Fruit fly (Drosophila melanogaster): ENCODE measurements around the gene CG9921.

The CG9921 gene

DNA sequence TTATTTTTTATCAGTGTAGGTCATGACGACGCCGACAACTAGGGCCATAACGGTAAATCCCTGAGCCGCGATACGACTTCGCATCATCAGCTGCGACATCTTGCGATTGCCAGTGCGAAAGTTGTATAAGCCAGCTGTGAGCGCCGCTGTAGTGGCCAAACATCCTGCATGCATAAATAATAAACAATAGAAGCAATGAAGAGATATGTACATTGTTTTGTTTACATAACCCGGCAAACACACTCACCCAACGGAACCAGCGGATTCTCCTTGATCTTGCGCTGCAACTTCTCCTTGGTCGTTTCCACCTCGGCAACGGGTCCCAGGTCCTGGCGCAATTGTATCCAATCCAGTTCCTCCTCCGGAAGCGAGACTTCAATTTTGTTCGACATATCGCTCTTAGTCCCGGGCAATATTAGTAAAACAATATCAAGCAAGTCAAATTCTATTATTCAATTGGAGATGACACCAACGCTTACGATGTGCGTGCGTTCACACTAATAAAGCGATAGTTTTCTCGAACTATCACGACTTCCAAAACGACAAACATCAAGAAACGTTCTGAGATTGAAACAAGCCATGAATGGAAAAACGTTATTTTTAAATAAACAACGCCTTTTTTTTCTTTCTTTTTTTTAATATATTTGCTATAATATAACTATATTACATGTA, 1.7 kb downstream of the CG9921 start (continued):
- TF ChIP-seq jing (GFP tag; optimal IDR thresholded peaks at IDR 0.05) (no peak), sens-2 (GFP tag; IDR thresholded peaks at IDR 0.05) (no peak), CHES-1-like (GFP tag; optimal IDR thresholded peaks at IDR 0.05) (peak; percentile 24), sisA (GFP tag; IDR thresholded peaks at IDR 0.05) (no peak), CG14441 (GFP tag; IDR thresholded peaks at IDR 0.05) (no peak), Poxn (GFP tag; IDR thresholded peaks at IDR 0.05) (no peak), Camta (GFP tag; optimal IDR thresholded peaks at IDR 0.05) (no peak), CG18011 (GFP tag; optimal IDR thresholded peaks at IDR 0.05) (no peak), Deaf1 (tag; optimal IDR thresholded peaks at IDR 0.05) (no peak), grn (GFP tag; optimal IDR thresholded peaks at IDR 0.05) (no peak), usp (GFP tag; optimal IDR thresholded peaks at IDR 0.05) (no peak), CG4360 (GFP tag; IDR thresholded peaks at IDR 0.05) (no peak), toy (GFP tag; IDR thresholded peaks at IDR 0.05) (no peak), kni (GFP tag; optimal IDR thresholded peaks at IDR 0.05) (peak; percentile 14), Max (GFP tag; optimal IDR thresholded peaks at IDR 0.05) (no peak), Fer3 (tag; optimal IDR thresholded peaks at IDR 0.05) (no peak), al (GFP tag; IDR thresholded peaks at IDR 0.05) (no peak), Gug (GFP tag; IDR thresholded peaks at IDR 0.05) (no peak), CoRest (tag; optimal IDR thresholded peaks at IDR 0.05) (peak; percentile 28), CG2199 (GFP tag; IDR thresholded peaks at IDR 0.05) (no peak), chm (GFP tag; IDR thresholded peaks at IDR 0.05) (no peak), CG10462 (GFP tag; optimal IDR thresholded peaks at IDR 0.05) (no peak), abd-A (tag; optimal IDR thresholded peaks at IDR 0.05) (no peak), gce (GFP tag; IDR thresholded peaks at IDR 0.05) (no peak), CG7786 (GFP tag; optimal IDR thresholded peaks at IDR 0.05) (no peak), Lhr (GFP tag; optimal IDR thresholded peaks at IDR 0.05) (no peak), crp (GFP tag; optimal IDR thresholded peaks at IDR 0.05) (peak in 1 of 2 experiments; percentile 8), ken (GFP tag; IDR thresholded peaks at IDR 0.05) (no peak), so (GFP tag; IDR thresholded peaks at IDR 0.05) (no peak), CG17328 (GFP tag; IDR thresholded peaks at IDR 0.05) (no peak), Eip74EF (GFP tag; optimal IDR thresholded peaks at IDR 0.05) (no peak), Lpt (GFP tag; optimal IDR thresholded peaks at IDR 0.05) (no peak), CG34224 (GFP tag; IDR thresholded peaks at IDR 0.05; ENCODE audit: partially characterized antibody) (peak; percentile 78), p53 (GFP tag; optimal IDR thresholded peaks at IDR 0.05) (no peak), CG9609 (GFP tag; optimal IDR thresholded peaks at IDR 0.05) (no peak), en (GFP tag; optimal IDR thresholded peaks at IDR 0.05) (no peak), Mrtf (GFP tag; IDR thresholded peaks at IDR 0.05) (no peak), Dref (GFP tag; IDR thresholded peaks at IDR 0.05) (peak; percentile 48), CG15601 (tag; optimal IDR thresholded peaks at IDR 0.05) (peak; percentile 40), hbn (GFP tag; IDR thresholded peaks at IDR 0.05; ENCODE audit: partially characterized antibody) (peak; percentile 72), pfk (GFP tag; optimal IDR thresholded peaks at IDR 0.05) (peak; percentile 95), gem (tag; optimal IDR thresholded peaks at IDR 0.05) (no peak), CG7556 (GFP tag; optimal IDR thresholded peaks at IDR 0.05) (no peak), CG31224 (GFP tag; IDR thresholded peaks at IDR 0.05) (no peak), run (tag; optimal IDR thresholded peaks at IDR 0.05) (no peak), pros (GFP tag; optimal IDR thresholded peaks at IDR 0.05) (no peak), CG6765 (GFP tag; optimal IDR thresholded peaks at IDR 0.05) (no peak), maf-S (GFP tag; optimal IDR thresholded peaks at IDR 0.05) (no peak), eyg (GFP tag; optimal IDR thresholded peaks at IDR 0.05) (no peak), Opbp (GFP tag; IDR thresholded peaks at IDR 0.05; ENCODE audit: partially characterized antibody) (peak; percentile 89), cato (GFP tag; optimal IDR thresholded peaks at IDR 0.05; ENCODE audit: borderline replicate concordance) (no peak)
